Worm (Caenorhabditis elegans): Measurements from ENCODE around the gene cysl-2.

- TF ChIP-seq unc-55 (GFP tag; optimal IDR thresholded peaks at IDR 0.05) (no peak), blmp-1 (tag; optimal IDR thresholded peaks at IDR 0.05; ENCODE audit: insufficient read depth) (no peak), nhr-12 (tag; optimal IDR thresholded peaks at IDR 0.05) (no peak), mab-5 (tag; optimal IDR thresholded peaks at IDR 0.05) (no peak), egl-27 (tag; optimal IDR thresholded peaks at IDR 0.05) (no peak), elt-3 (tag; optimal IDR thresholded peaks at IDR 0.05) (no peak), gmeb-1 (tag; optimal IDR thresholded peaks at IDR 0.05) (no peak), elt-1 (tag; optimal IDR thresholded peaks at IDR 0.05) (no peak)
Observed at ce11 chrII:14527104-14527503, 32.9 kb upstream of the cysl-2 start.

All from whole organism, L2 larva.